Fruit fly (Drosophila melanogaster): ENCODE measurements around the gene Pus1.

Gene Pus1

dm6 chr3R:20560019-20560667 is 32.3 kb downstream of the Pus1 start, which contains the start of gene CG15922 (continued):
- no peak for TF ChIP-seq Scr (GFP tag; IDR thresholded peaks at IDR 0.05; ENCODE audit: partially characterized antibody)
- peak; percentile 12 for TF ChIP-seq CG12769 (tag; optimal IDR thresholded peaks at IDR 0.05)
- TF ChIP-seq nerfin-1 (tag; optimal IDR thresholded peaks at IDR 0.05) = no peak
- TF ChIP-seq Six4 (GFP tag; optimal IDR thresholded peaks at IDR 0.05) = no peak
- no peak for TF ChIP-seq GATAe (GFP tag; conservative IDR thresholded peaks at IDR 0.05)
- no peak for TF ChIP-seq CG4617 (GFP tag; optimal IDR thresholded peaks at IDR 0.05; ENCODE audit: borderline replicate concordance)
- no peak for TF ChIP-seq Optix (GFP tag; IDR thresholded peaks at IDR 0.05)
- no peak for TF ChIP-seq vfl (GFP tag; optimal IDR thresholded peaks at IDR 0.05)
- no peak for TF ChIP-seq Lim3 (GFP tag; IDR thresholded peaks at IDR 0.05)
- TF ChIP-seq eyg (GFP tag; optimal IDR thresholded peaks at IDR 0.05) = no peak
- TF ChIP-seq Blimp-1 (GFP tag; optimal IDR thresholded peaks at IDR 0.05) = peak; percentile 10
- no peak for TF ChIP-seq Camta (GFP tag; optimal IDR thresholded peaks at IDR 0.05)
- TF ChIP-seq Ravus (GFP tag; IDR thresholded peaks at IDR 0.05) = no peak
- 0 out of 2 replicates have a peak, but pooled peaks have one; percentile 25 for TF ChIP-seq CG7372 (GFP tag; IDR thresholded peaks at IDR 0.05)
- no peak for TF ChIP-seq CG1602 (GFP tag; optimal IDR thresholded peaks at IDR 0.05)
- TF ChIP-seq Atf-2 (GFP tag; optimal IDR thresholded peaks at IDR 0.05) = no peak
- no peak for TF ChIP-seq CG8388 (GFP tag; optimal IDR thresholded peaks at IDR 0.05)
- TF ChIP-seq cas (GFP tag; IDR thresholded peaks at IDR 0.05) = no peak
- peak; percentile 53 for TF ChIP-seq MBD-R2 (GFP tag; IDR thresholded peaks at IDR 0.05)
- TF ChIP-seq Sox100B (GFP tag; optimal IDR thresholded peaks at IDR 0.05) = peak; percentile 41
- TF ChIP-seq lbe (GFP tag; optimal IDR thresholded peaks at IDR 0.05) = no peak
- TF ChIP-seq CrebB (tag; optimal IDR thresholded peaks at IDR 0.05) = no peak
- TF ChIP-seq CG10147 (GFP tag; optimal IDR thresholded peaks at IDR 0.05) = no peak
- no peak for TF ChIP-seq dimm (GFP tag; IDR thresholded peaks at IDR 0.05)
- no peak for TF ChIP-seq CG1792 (GFP tag; optimal IDR thresholded peaks at IDR 0.05)
- no peak for TF ChIP-seq her (GFP tag; optimal IDR thresholded peaks at IDR 0.05)
- TF ChIP-seq CG3163 (GFP tag; optimal IDR thresholded peaks at IDR 0.05) = no peak
- TF ChIP-seq pita (GFP tag; optimal IDR thresholded peaks at IDR 0.05) = no peak
- TF ChIP-seq caup (GFP tag; optimal IDR thresholded peaks at IDR 0.05; ENCODE audit: severe bottlenecking) = no peak
- TF ChIP-seq CG10321 (GFP tag; IDR thresholded peaks at IDR 0.05) = no peak
- no peak for TF ChIP-seq bbx (GFP tag; IDR thresholded peaks at IDR 0.05; ENCODE audit: partially characterized antibody)
- TF ChIP-seq dpn (GFP tag; optimal IDR thresholded peaks at IDR 0.05) = peak; percentile 17 to 27
- no peak for TF ChIP-seq Dref (GFP tag; IDR thresholded peaks at IDR 0.05)
- peak; percentile 16; the same call in 1 of the 2 replicates for TF ChIP-seq Drgx (GFP tag; IDR thresholded peaks at IDR 0.05)
- peak; percentile 81 for TF ChIP-seq nom (GFP tag; optimal IDR thresholded peaks at IDR 0.05)
- no peak for TF ChIP-seq slou (GFP tag; optimal IDR thresholded peaks at IDR 0.05)
- no peak for TF ChIP-seq kay (GFP tag; optimal IDR thresholded peaks at IDR 0.05)
- no peak for TF ChIP-seq CG16779 (GFP tag; IDR thresholded peaks at IDR 0.05)
- TF ChIP-seq pzg (GFP tag; optimal IDR thresholded peaks at IDR 0.05) = peak; percentile 60
- TF ChIP-seq klu (GFP tag; IDR thresholded peaks at IDR 0.05) = no peak
- no peak for TF ChIP-seq Side (GFP tag; optimal IDR thresholded peaks at IDR 0.05)
- no peak for TF ChIP-seq CG5953 (GFP tag; IDR thresholded peaks at IDR 0.05)
- TF ChIP-seq CG10979 (tag; optimal IDR thresholded peaks at IDR 0.05) = no peak
- TF ChIP-seq ap (GFP tag; IDR thresholded peaks at IDR 0.05) = 0 out of 2 replicates have a peak, but pooled peaks have one; percentile 31
- TF ChIP-seq lola (GFP tag; optimal IDR thresholded peaks at IDR 0.05) = peak in 1 of 3 experiments; percentile 18
- TF ChIP-seq CG8290 (GFP tag; optimal IDR thresholded peaks at IDR 0.05) = no peak
- peak in 1 of 2 experiments; percentile 23 for TF ChIP-seq CG8290 (tag; optimal IDR thresholded peaks at IDR 0.05)
- no peak for TF ChIP-seq CG8944 (GFP tag; optimal IDR thresholded peaks at IDR 0.05)
- no peak for TF ChIP-seq CG1529 (GFP tag; optimal IDR thresholded peaks at IDR 0.05)
- no peak for TF ChIP-seq CG2202 (tag; optimal IDR thresholded peaks at IDR 0.05)
- no peak for TF ChIP-seq CG32767 (GFP tag; IDR thresholded peaks at IDR 0.05)

Measured in whole organism, embryonic.